Worm (Caenorhabditis elegans) whole organism, young adult: ENCODE results near the gene flcn-1.
A peak's percentile ranks its signal among the peaks of the same experiment; 100 is the strongest.
"Not testable (repeated sequence)": the region's sequence is repeated elsewhere in the genome, so short reads cannot be mapped to it uniquely, and the experiment has no call there.

Source experiments
- B0261.1 ChIP-seq: sonication (generic microtip); optimal IDR thresholded peaks from 2 replicates; lab custom pipeline; 2016; ENCODE audit warnings: mild to moderate bottlenecking, missing genetic modification characterization, moderate library complexity, missing compliant biosample characterization
- F22D6.2 ChIP-seq: sonication (generic microtip); optimal IDR thresholded peaks from 2 replicates; lab custom pipeline; 2016; ENCODE audit warnings: mild to moderate bottlenecking, missing genetic modification characterization, missing compliant biosample characterization
- F33H1.4 ChIP-seq: fragments of 200-800 bp; sonication (Bioruptor generic); IDR thresholded peaks from 2 replicates; pipeline ENCODE4 v1.3.6; 2022; ENCODE audit warnings: missing genetic modification reagents, missing genetic modification characterization, missing compliant biosample characterization
- F37B4.10 ChIP-seq: fragments of 200-800 bp; sonication (Bioruptor generic); IDR thresholded peaks from 2 replicates; pipeline ENCODE4 v1.3.6; 2022; ENCODE audit warnings: missing genetic modification characterization, missing compliant biosample characterization
- F57A8.1 ChIP-seq: fragments of 200-800 bp; sonication (Bioruptor generic); optimal IDR thresholded peaks from 2 replicates; lab custom pipeline; 2018; ENCODE audit warnings: mild to moderate bottlenecking, missing genetic modification characterization, moderate library complexity, missing compliant biosample characterization
- Y67H2A.10 ChIP-seq: fragments of 200-800 bp; sonication (Bioruptor generic); conservative IDR thresholded peaks from 2 replicates; pipeline ENCODE4 v1.3.6; 2022; ENCODE audit warnings: missing genetic modification reagents, missing genetic modification characterization, missing compliant biosample characterization
- akir-1 ChIP-seq: fragments of 200-800 bp; sonication (Bioruptor generic); optimal IDR thresholded peaks from 2 replicates; lab custom pipeline; 2018; ENCODE audit warnings: mild to moderate bottlenecking, missing genetic modification characterization, moderate library complexity, missing compliant biosample characterization
- aptf-2 ChIP-seq: fragments of 200-800 bp; sonication (Bioruptor generic); conservative IDR thresholded peaks from 2 replicates; pipeline ENCODE4 v1.3.6; 2022; ENCODE audit warnings: missing genetic modification reagents, missing genetic modification characterization, missing compliant biosample characterization
- atf-7 ChIP-seq: sonication (generic microtip); optimal IDR thresholded peaks from 2 replicates; lab custom pipeline; 2017; ENCODE audit warnings: mild to moderate bottlenecking, missing genetic modification characterization, missing compliant biosample characterization
- attf-3 ChIP-seq: fragments of 200-800 bp; sonication (Bioruptor generic); conservative IDR thresholded peaks from 2 replicates; pipeline ENCODE4 v1.3.6; 2022; ENCODE audit warnings: missing genetic modification reagents, missing genetic modification characterization, missing compliant biosample characterization
- ccch-3 ChIP-seq: fragments of 200-800 bp; sonication (Bioruptor generic); optimal IDR thresholded peaks from 2 replicates; lab custom pipeline; 2018; ENCODE audit warnings: mild to moderate bottlenecking, missing genetic modification characterization, missing compliant biosample characterization
- cebp-2 ChIP-seq: fragments of 200-800 bp; sonication (Bioruptor generic); IDR thresholded peaks from 2 replicates; pipeline ENCODE4 v1.3.6; 2022; ENCODE audit warnings: missing genetic modification characterization, missing compliant biosample characterization
- ceh-27 ChIP-seq: fragments of 200-800 bp; sonication (Bioruptor generic); optimal IDR thresholded peaks from 2 replicates; lab custom pipeline; 2018; ENCODE audit warnings: mild to moderate bottlenecking, missing genetic modification characterization, moderate library complexity, missing compliant biosample characterization
- die-1 ChIP-seq: sonication (generic microtip); optimal IDR thresholded peaks from 2 replicates; lab custom pipeline; 2016; ENCODE audit warnings: missing genotype, mild to moderate bottlenecking, missing genetic modification characterization, missing compliant biosample characterization
- dpl-1 ChIP-seq: fragments of 150-350 bp; optimal IDR thresholded peaks from 2 replicates; lab custom pipeline; 2014; ENCODE audit warnings: missing biosample characterization, missing genetic modification reagents, missing genetic modification characterization
- fkh-3 ChIP-seq: sonication (generic microtip); optimal IDR thresholded peaks from 2 replicates; lab custom pipeline; 2016; ENCODE audit warnings: mild to moderate bottlenecking, missing genetic modification characterization, missing compliant biosample characterization
- gei-17 ChIP-seq: fragments of 200-800 bp; sonication (Bioruptor generic); optimal IDR thresholded peaks from 2 replicates; lab custom pipeline; 2018; ENCODE audit warnings: mild to moderate bottlenecking, missing genetic modification characterization, missing compliant biosample characterization
- hlh-12 ChIP-seq: sonication (generic microtip); optimal IDR thresholded peaks from 2 replicates; lab custom pipeline; 2016; ENCODE audit warnings: missing genetic modification characterization, missing compliant biosample characterization
- hmg-1.2 ChIP-seq: fragments of 200-800 bp; sonication (Bioruptor generic); IDR thresholded peaks from 2 replicates; pipeline ENCODE4 v1.3.6; 2022; ENCODE audit warnings: missing genetic modification reagents, missing genetic modification characterization, missing compliant biosample characterization
- hrde-1 ChIP-seq: sonication (generic microtip); optimal IDR thresholded peaks from 2 replicates; lab custom pipeline; 2016; ENCODE audit warnings: missing genetic modification characterization, mild to moderate bottlenecking, missing compliant biosample characterization, moderate library complexity, missing genotype, missing genetic modification reagents, borderline replicate concordance
- lin-26 ChIP-seq: fragments of 200-800 bp; sonication (Bioruptor generic); IDR thresholded peaks from 2 replicates; pipeline ENCODE4 v1.3.6; 2022; ENCODE audit warnings: missing genetic modification reagents, missing genetic modification characterization, missing compliant biosample characterization
- lin-54 ChIP-seq: fragments of 200-800 bp; sonication (Bioruptor generic); optimal IDR thresholded peaks from 2 replicates; lab custom pipeline; 2018; ENCODE audit warnings: mild to moderate bottlenecking, missing genetic modification characterization, missing compliant biosample characterization
- lsl-1 ChIP-seq: fragments of 200-800 bp; sonication (Bioruptor generic); optimal IDR thresholded peaks from 2 replicates; lab custom pipeline; 2018; ENCODE audit warnings: mild to moderate bottlenecking, missing genetic modification characterization, moderate library complexity, missing compliant biosample characterization
- nhr-27 ChIP-seq: fragments of 200-800 bp; sonication (Bioruptor generic); optimal IDR thresholded peaks from 2 replicates; lab custom pipeline; 2018; ENCODE audit warnings: mild to moderate bottlenecking, missing genetic modification characterization, moderate library complexity, missing compliant biosample characterization
- nhr-90 ChIP-seq: sonication (generic microtip); optimal IDR thresholded peaks from 2 replicates; lab custom pipeline; 2016; ENCODE audit warnings: missing genotype, mild to moderate bottlenecking, missing genetic modification characterization, missing compliant biosample characterization
- rpc-1 ChIP-seq, 2 experiments: fragments of 150-350 bp in 1 of 2; sonication (generic microtip) in 1 of 2; optimal IDR thresholded peaks; 2 replicates each; lab custom pipeline; 2014 to 2018; ENCODE audit warnings: missing biosample characterization in 1 of 2, missing genetic modification characterization in 1 of 2, missing genetic modification reagents in 1 of 2, missing genotype in 1 of 2
- snpc-1.1 ChIP-seq: sonication (generic microtip); optimal IDR thresholded peaks from 2 replicates; lab custom pipeline; 2017; ENCODE audit warnings: missing genetic modification characterization, mild to moderate bottlenecking, missing compliant biosample characterization, antibody characterized with exemption, moderate library complexity, missing genotype, missing genetic modification reagents; ENCODE audit not compliant: insufficient read depth
- snpc-1.3 ChIP-seq: sonication (generic microtip); optimal IDR thresholded peaks from 2 replicates; lab custom pipeline; 2017; ENCODE audit warnings: missing genetic modification characterization, mild to moderate bottlenecking, missing compliant biosample characterization, antibody characterized with exemption, moderate library complexity, missing genotype, missing genetic modification reagents; ENCODE audit not compliant: insufficient read depth
- somi-1 ChIP-seq: fragments of 200-800 bp; sonication (Bioruptor generic); optimal IDR thresholded peaks from 2 replicates; lab custom pipeline; 2018; ENCODE audit warnings: mild to moderate bottlenecking, missing genetic modification characterization, missing compliant biosample characterization
- zfh-2 ChIP-seq: fragments of 200-800 bp; sonication (Bioruptor generic); conservative IDR thresholded peaks from 2 replicates; pipeline ENCODE4 v1.3.6; 2022; ENCODE audit warnings: missing genetic modification reagents, missing genetic modification characterization, missing compliant biosample characterization

The flcn-1 gene

DNA sequence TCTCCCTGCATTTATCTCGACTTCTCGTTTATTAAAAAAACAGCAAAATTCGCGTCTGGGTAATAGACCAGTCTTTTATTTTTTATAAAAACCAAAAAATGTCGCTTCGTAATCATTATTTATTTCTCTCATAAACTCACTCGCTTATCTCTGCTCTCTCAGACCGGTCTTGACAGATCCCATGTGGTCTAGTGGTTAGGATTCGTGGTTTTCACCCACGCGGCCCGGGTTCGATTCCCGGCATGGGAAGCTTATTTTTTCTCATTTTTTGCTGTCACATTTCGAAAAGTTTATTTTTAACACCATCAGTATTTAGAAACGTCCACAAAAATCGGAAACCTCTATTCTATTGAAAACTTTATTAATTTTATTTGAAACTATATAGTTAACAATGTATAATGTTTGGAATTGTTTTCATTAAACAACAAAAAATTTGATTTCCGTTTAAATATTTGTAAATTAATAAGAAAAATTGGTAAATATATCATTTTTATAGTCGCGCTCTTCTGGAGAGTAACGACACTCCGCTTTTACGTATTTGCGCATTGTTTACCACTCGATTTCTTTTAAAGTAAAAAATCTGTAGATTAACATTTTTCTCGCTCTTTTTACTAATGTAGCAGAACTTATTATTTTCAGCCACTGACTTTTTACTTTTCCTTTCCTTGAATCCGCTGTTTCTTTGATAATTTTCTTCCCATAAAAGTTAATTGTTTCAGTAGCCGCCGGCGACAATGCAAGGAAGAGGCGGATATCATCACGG, 30.4 kb upstream of the flcn-1 start, which contains the start of gene hrpl-1 (continued):
- TF ChIP-seq rpc-1 (optimal IDR thresholded peaks at IDR 0.05; lab: Kevin White, UChicago) (peak; percentile 57), rpc-1 (tag; optimal IDR thresholded peaks at IDR 0.05; lab: Kevin White, UChicago) (peak; percentile 76), snpc-1.1 (tag; lab: Kevin White, UChicago) (no peak), die-1 (tag; lab: Kevin White, UChicago) (peak; percentile 74), zfh-2 (no peak), hrde-1 (peak; percentile 31), nhr-90 (tag; lab: Kevin White, UChicago) (peak; percentile 20), fkh-3 (no peak), lin-54 (peak; percentile 0), aptf-2 (no peak), ceh-27 (GFP tag; lab: Kevin White, UChicago) (no peak)

DNA sequence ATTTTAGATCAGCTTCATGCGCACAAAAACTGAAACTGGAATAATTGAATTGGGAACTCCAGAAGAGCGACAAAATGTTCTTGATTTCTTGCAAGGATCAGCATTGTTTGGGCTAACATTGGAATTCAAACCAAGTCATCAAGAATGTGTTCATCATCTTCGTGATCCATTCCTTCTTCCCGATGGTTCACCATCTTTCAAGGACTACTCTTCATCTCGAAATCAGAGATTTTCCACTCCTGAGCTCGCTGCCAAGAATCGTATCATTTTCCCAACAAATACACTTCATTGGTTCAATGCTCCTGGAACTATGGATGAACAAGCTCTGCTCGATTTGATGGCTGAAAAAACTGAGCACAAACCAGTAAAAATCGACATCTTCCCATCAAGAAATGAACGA, 27.9 kb upstream of the flcn-1 start:
- no peak for TF ChIP-seq F57A8.1

DNA sequence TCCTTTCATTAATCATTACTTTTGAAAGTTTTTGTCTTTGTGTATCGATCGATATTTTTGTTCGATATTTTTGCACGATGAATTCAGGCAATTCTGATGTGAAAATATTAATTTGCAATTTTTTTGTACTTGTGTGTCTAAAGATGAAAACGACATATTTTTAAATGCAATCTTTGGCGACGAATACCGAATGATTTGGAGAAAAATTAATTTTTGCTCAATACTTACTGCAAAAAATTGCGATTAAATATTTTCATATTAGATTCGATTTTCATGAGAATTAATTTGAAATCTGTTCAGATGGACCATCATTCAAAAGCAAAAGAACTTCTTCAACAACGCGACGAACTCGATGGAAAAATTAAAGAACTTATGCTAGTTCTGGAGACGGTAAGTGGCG, 26.8 kb upstream of the flcn-1 start, which contains the start of gene psmd-9:
psmd-9 (plus strand) TSS at position 301 of the 400 bp plus-strand sequence.
- TF ChIP-seq lin-26 (GFP tag; lab: Robert Waterston, UW) (no peak), lsl-1 (GFP tag; lab: Kevin White, UChicago) (no peak), attf-3 (GFP tag; lab: Robert Waterston, UW) (no peak), snpc-1.3 (tag; lab: Kevin White, UChicago) (no peak), ccch-3 (no peak), nhr-27 (tag; lab: Kevin White, UChicago) (no peak), hlh-12 (no peak), atf-7 (tag; lab: Kevin White, UChicago) (no peak), Y67H2A.10 (GFP tag; lab: Robert Waterston, UW) (no peak), F37B4.10 (GFP tag; lab: Robert Waterston, UW) (no peak), cebp-2 (GFP tag; lab: Robert Waterston, UW) (no peak), F22D6.2 (no peak)

DNA sequence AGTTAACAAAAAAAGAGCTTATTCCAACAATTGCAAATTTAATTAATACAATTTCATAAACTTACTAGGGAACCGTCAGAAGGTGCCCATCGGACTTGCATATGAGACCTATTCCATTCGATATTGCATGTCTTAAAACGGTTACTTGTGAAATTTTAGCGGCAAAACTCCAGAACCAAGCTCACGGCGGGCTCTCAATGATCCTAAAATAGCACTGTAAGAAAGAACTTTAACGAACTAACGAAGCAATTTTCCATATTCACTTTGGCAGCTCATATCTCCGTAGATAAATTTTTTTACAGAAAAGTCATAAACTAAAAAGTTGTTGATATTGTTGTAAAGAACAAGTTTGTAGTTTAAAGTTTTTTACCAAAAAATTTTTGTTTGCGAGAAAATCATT, 20.9 kb upstream of the flcn-1 start, which contains the start of gene B0252.3:
B0252.3 (minus strand) TSS at position 101 of the 400 bp plus-strand sequence.
- not testable (repeated sequence) for TF ChIP-seq somi-1 (GFP tag; lab: Kevin White, UChicago); F37B4.10 (GFP tag; lab: Robert Waterston, UW); dpl-1 (GFP tag; lab: Kevin White, UChicago)
- TF ChIP-seq, all 124 proteins: peak for 0; not testable (repeated sequence) for 124

DNA sequence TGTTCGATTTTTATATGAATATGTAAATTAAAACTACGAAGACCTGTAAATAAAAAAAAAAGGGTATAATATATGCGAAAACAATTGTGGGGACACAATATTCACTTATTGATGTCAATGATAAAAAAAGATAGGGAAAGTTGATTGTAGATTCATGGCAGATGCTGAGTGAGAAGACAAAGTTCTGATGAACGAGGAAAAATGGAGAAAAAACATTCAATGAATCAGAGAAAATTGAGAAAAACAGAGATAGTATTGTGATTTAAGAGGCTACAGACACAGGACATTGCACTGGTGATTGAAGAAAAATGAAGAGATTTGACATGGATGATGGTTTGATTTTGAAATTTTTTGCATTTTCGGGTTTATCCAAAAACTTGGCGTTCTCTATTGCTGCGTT, 19.9 kb upstream of the flcn-1 start:
- TF ChIP-seq F33H1.4 (GFP tag; lab: Robert Waterston, UW) (no peak), gei-17 (GFP tag; lab: Kevin White, UChicago) (no peak), akir-1 (GFP tag; lab: Kevin White, UChicago) (no peak), lin-26 (GFP tag; lab: Robert Waterston, UW) (no peak), hmg-1.2 (GFP tag; lab: Robert Waterston, UW) (peak; percentile 42; the same call in 1 of the 2 replicates), B0261.1 (tag; lab: Kevin White, UChicago) (no peak), rpc-1 (optimal IDR thresholded peaks at IDR 0.05; lab: Kevin White, UChicago) (no peak), rpc-1 (tag; optimal IDR thresholded peaks at IDR 0.05; lab: Kevin White, UChicago) (no peak)
